Worm (Caenorhabditis elegans) whole organism, L2 larva: ENCODE measurements around the gene eif-2A.

ENCODE experiments used
- ceh-16 ChIP-seq: fragments of 150-350 bp; optimal IDR thresholded peaks from 2 replicates; lab custom pipeline; 2014; ENCODE audit warnings: missing biosample characterization, missing genetic modification characterization
- elt-1 ChIP-seq: fragments of 150-350 bp; optimal IDR thresholded peaks from 2 replicates; lab custom pipeline; 2014; ENCODE audit warnings: missing biosample characterization, missing genetic modification characterization
- elt-3 ChIP-seq: sonication (generic microtip); optimal IDR thresholded peaks from 2 replicates; lab custom pipeline; 2017; ENCODE audit warnings: missing biosample characterization, missing genetic modification characterization
- nhr-11 ChIP-seq: fragments of 150-350 bp; optimal IDR thresholded peaks from 2 replicates; lab custom pipeline; 2014; ENCODE audit warnings: missing biosample characterization, missing genetic modification characterization
- ztf-1 ChIP-seq: fragments of 200-800 bp; sonication (Bioruptor generic); conservative IDR thresholded peaks from 2 replicates; pipeline ENCODE4 v1.3.6; 2022; ENCODE audit warnings: missing genetic modification characterization, missing compliant biosample characterization

ce11 chrII:10384680-10385383, 31.8 kb upstream of the eif-2A start, which contains the start of gene ztf-27:
- no peak for TF ChIP-seq ztf-1 (GFP tag; lab: Robert Waterston, UW)
- no peak for TF ChIP-seq ceh-16
- TF ChIP-seq nhr-11 (tag; lab: Kevin White, UChicago) = no peak
- no peak for TF ChIP-seq elt-1 (tag; lab: Kevin White, UChicago)
- TF ChIP-seq elt-3 (tag; lab: Kevin White, UChicago) = no peak
